Worm (Caenorhabditis elegans): ENCODE measurements around the gene mdt-9.
A peak's percentile ranks its signal among the peaks of the same experiment; 100 is the strongest.

Gene mdt-9

DNA sequence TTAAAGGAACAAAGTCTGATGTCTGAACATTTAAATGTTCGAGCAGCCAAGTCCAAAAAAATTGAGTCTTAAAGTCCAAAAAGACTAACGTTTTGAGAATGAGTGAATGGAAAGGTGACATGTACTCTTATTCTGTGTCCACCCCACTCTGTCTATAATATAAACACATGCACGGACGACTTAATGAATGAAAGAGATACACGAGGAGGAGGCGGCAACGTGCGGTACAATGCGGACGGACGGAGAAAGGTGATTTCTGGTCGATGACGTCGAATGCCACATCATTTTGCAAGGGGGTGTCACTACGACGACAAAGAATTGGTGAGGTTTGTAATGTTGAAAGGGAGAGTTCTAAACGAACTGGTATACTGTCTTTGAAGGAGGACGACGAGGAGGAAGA is 8.5 kb downstream of the mdt-9 start:
- no peak for TF ChIP-seq Y22D7AL.16 (tag; optimal IDR thresholded peaks at IDR 0.05)
- TF ChIP-seq unc-55 (GFP tag; optimal IDR thresholded peaks at IDR 0.05), result peak; percentile 17

ce11 chrIV:13395255-13395654 is 9.1 kb downstream of the mdt-9 start:
- no peak for TF ChIP-seq C08G9.2 (tag; optimal IDR thresholded peaks at IDR 0.05)
- TF ChIP-seq ahr-1 (tag; optimal IDR thresholded peaks at IDR 0.05), result no peak
- TF ChIP-seq elt-4 (tag; optimal IDR thresholded peaks at IDR 0.05), result no peak
- TF ChIP-seq ama-1 (optimal IDR thresholded peaks at IDR 0.05), result no peak
- TF ChIP-seq Y22D7AL.16 (tag; optimal IDR thresholded peaks at IDR 0.05), result no peak
- no peak for TF ChIP-seq ceh-48 (tag; optimal IDR thresholded peaks at IDR 0.05)
- TF ChIP-seq ceh-6 (GFP tag; optimal IDR thresholded peaks at IDR 0.05), result no peak
- TF ChIP-seq nhr-232 (tag; optimal IDR thresholded peaks at IDR 0.05), result no peak
- TF ChIP-seq nhr-11 (tag; optimal IDR thresholded peaks at IDR 0.05), result no peak
- no peak for TF ChIP-seq ceh-24 (tag; optimal IDR thresholded peaks at IDR 0.05)
- peak; percentile 6 for TF ChIP-seq pros-1 (tag; optimal IDR thresholded peaks at IDR 0.05)
- TF ChIP-seq ceh-18 (tag; optimal IDR thresholded peaks at IDR 0.05), result peak; percentile 82
- TF ChIP-seq mec-3 (tag; optimal IDR thresholded peaks at IDR 0.05; ENCODE audit: borderline replicate concordance), result no peak
- no peak for TF ChIP-seq ets-4 (tag; optimal IDR thresholded peaks at IDR 0.05)
- TF ChIP-seq che-1 (tag; optimal IDR thresholded peaks at IDR 0.05), result no peak
- peak; percentile 63 for TF ChIP-seq pqm-1 (tag; optimal IDR thresholded peaks at IDR 0.05)
- no peak for TF ChIP-seq tbx-7 (tag; optimal IDR thresholded peaks at IDR 0.05)
- no peak for TF ChIP-seq unc-86 (tag; optimal IDR thresholded peaks at IDR 0.05)
- TF ChIP-seq pax-1 (tag; optimal IDR thresholded peaks at IDR 0.05), result no peak
- peak; percentile 30 for TF ChIP-seq ceh-9 (tag; optimal IDR thresholded peaks at IDR 0.05)
- TF ChIP-seq tbx-2 (tag; optimal IDR thresholded peaks at IDR 0.05), result no peak
- TF ChIP-seq unc-42 (tag; optimal IDR thresholded peaks at IDR 0.05), result peak; percentile 67
- TF ChIP-seq ceh-34 (tag; optimal IDR thresholded peaks at IDR 0.05), result no peak
- peak; percentile 5 for TF ChIP-seq ztf-16 (tag; optimal IDR thresholded peaks at IDR 0.05)
- TF ChIP-seq dve-1 (tag; optimal IDR thresholded peaks at IDR 0.05), result peak; percentile 48
- TF ChIP-seq fax-1 (tag; optimal IDR thresholded peaks at IDR 0.05), result peak; percentile 17
- peak; percentile 58 for TF ChIP-seq unc-55 (GFP tag; optimal IDR thresholded peaks at IDR 0.05)
- TF ChIP-seq pat-9 (tag; optimal IDR thresholded peaks at IDR 0.05), result no peak
- no peak for TF ChIP-seq sox-2 (GFP tag; IDR thresholded peaks at IDR 0.05)
- peak; percentile 16 for TF ChIP-seq rnt-1 (tag; optimal IDR thresholded peaks at IDR 0.05)
- no peak for TF ChIP-seq pha-4 (tag; optimal IDR thresholded peaks at IDR 0.05)
- no peak for TF ChIP-seq T23F11.4 (GFP tag; optimal IDR thresholded peaks at IDR 0.05)
- no peak for TF ChIP-seq ceh-30 (tag; optimal IDR thresholded peaks at IDR 0.05)
- TF ChIP-seq nfya-1 (tag; optimal IDR thresholded peaks at IDR 0.05), result peak; percentile 45
- no peak for TF ChIP-seq zip-5 (tag; optimal IDR thresholded peaks at IDR 0.05)
- TF ChIP-seq hlh-30 (tag; optimal IDR thresholded peaks at IDR 0.05; ENCODE audit: insufficient read depth), result peak; percentile 37
- TF ChIP-seq ceh-31 (tag; optimal IDR thresholded peaks at IDR 0.05), result peak; percentile 54
- TF ChIP-seq pag-3 (tag; optimal IDR thresholded peaks at IDR 0.05; ENCODE audit: borderline replicate concordance), result no peak
- TF ChIP-seq unc-3 (GFP tag; conservative IDR thresholded peaks at IDR 0.05), result no peak
- TF ChIP-seq unc-3 (tag; optimal IDR thresholded peaks at IDR 0.05), result no peak
- TF ChIP-seq sdc-2 (tag; optimal IDR thresholded peaks at IDR 0.05), result no peak
- no peak for TF ChIP-seq ceh-19 (GFP tag; optimal IDR thresholded peaks at IDR 0.05)
- TF ChIP-seq eyg-1 (tag; optimal IDR thresholded peaks at IDR 0.05), result no peak
- peak; percentile 2 for TF ChIP-seq ref-2 (tag; optimal IDR thresholded peaks at IDR 0.05)
- TF ChIP-seq sox-4 (tag; optimal IDR thresholded peaks at IDR 0.05), result no peak
